Worm (Caenorhabditis elegans): ENCODE data around the gene T10C6.15.

DNA sequence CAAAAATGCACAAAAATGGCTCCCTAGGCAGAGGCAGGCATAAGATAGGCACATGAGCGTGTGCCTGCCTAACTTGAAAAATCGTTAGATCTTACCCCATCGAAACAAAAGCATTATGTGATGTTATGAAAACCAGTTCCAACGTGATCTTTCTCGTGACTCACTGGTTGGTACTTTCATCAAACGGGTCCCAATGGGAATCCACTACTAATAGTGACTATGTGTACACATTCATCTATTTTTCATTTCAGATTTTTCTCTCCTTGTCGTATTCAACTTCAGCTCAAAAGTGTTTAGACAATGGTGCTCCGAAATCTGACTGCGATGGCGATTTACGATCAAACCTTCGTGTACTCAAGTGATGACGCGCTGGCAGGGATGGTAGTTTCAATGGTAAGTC lies 28.1 kb downstream of the T10C6.15 start, which contains the start of gene srx-43:
- TF ChIP-seq tbx-37 (GFP tag; conservative IDR thresholded peaks at IDR 0.05) = no peak
- TF ChIP-seq tbx-11 (GFP tag; IDR thresholded peaks at IDR 0.05) = no peak
- no peak for TF ChIP-seq ets-7 (tag; optimal IDR thresholded peaks at IDR 0.05)
- TF ChIP-seq sea-1 (GFP tag; conservative IDR thresholded peaks at IDR 0.05) = no peak
- no peak for TF ChIP-seq ama-1 (optimal IDR thresholded peaks at IDR 0.05)
- no peak for TF ChIP-seq scrt-1 (GFP tag; IDR thresholded peaks at IDR 0.05)
- TF ChIP-seq hnd-1 (tag; optimal IDR thresholded peaks at IDR 0.05) = no peak
- no peak for TF ChIP-seq aly-1 (tag; optimal IDR thresholded peaks at IDR 0.05)
- TF ChIP-seq F13C5.2 (tag; optimal IDR thresholded peaks at IDR 0.05) = no peak
- no peak for TF ChIP-seq flt-1 (GFP tag; IDR thresholded peaks at IDR 0.05)
- TF ChIP-seq B0310.2 (tag; optimal IDR thresholded peaks at IDR 0.05) = no peak
- TF ChIP-seq hmbx-1 (tag; optimal IDR thresholded peaks at IDR 0.05) = no peak
- TF ChIP-seq pes-1 (GFP tag; IDR thresholded peaks at IDR 0.05) = no peak

Data from whole organism, early embryonic.